Fruit fly (Drosophila melanogaster) whole organism, prepupa: ENCODE data around the gene scyl.

Experiments
- Blimp-1 ChIP-seq: fragments of 200-800 bp; sonication (Bioruptor generic); optimal IDR thresholded peaks from 3 replicates; lab custom pipeline; 2017; ENCODE audit warnings: missing biosample characterization, missing genetic modification characterization, mild to moderate bottlenecking, moderate library complexity, missing genetic modification reagents
- CG10631 ChIP-seq: fragments of 200-800 bp; sonication (Bioruptor generic); optimal IDR thresholded peaks from 2 replicates; lab custom pipeline; 2016; ENCODE audit warnings: missing biosample characterization, missing genetic modification characterization
- CG3032 ChIP-seq: fragments of 200-800 bp; optimal IDR thresholded peaks from 2 replicates; lab custom pipeline; 2019; ENCODE audit warnings: missing biosample characterization, mild to moderate bottlenecking, missing genetic modification characterization, moderate library complexity
- CG31627 ChIP-seq: fragments of 200-800 bp; sonication (Bioruptor generic); optimal IDR thresholded peaks from 3 replicates; lab custom pipeline; 2016; ENCODE audit warnings: missing biosample characterization, missing genetic modification characterization
- CG34406 ChIP-seq: fragments of 200-800 bp; sonication (Bioruptor generic); optimal IDR thresholded peaks from 3 replicates; lab custom pipeline; 2016; ENCODE audit warnings: missing biosample characterization, missing genetic modification characterization
- CG6792 ChIP-seq: fragments of 200-800 bp; sonication (Bioruptor generic); optimal IDR thresholded peaks from 3 replicates; lab custom pipeline; 2016; ENCODE audit warnings: missing biosample characterization, missing genetic modification characterization
- CG8319 ChIP-seq: fragments of 200-800 bp; sonication (Bioruptor generic); optimal IDR thresholded peaks from 3 replicates; lab custom pipeline; 2016; ENCODE audit warnings: missing biosample characterization, missing genetic modification characterization
- CG9139 ChIP-seq: fragments of 200-800 bp; sonication (Bioruptor generic); optimal IDR thresholded peaks from 3 replicates; lab custom pipeline; 2017; ENCODE audit warnings: missing biosample characterization, mild to moderate bottlenecking, missing genetic modification characterization
- Hr4 ChIP-seq: fragments of 200-800 bp; sonication (Bioruptor generic); optimal IDR thresholded peaks from 3 replicates; lab custom pipeline; 2016; ENCODE audit warnings: missing biosample characterization, missing genetic modification characterization
- Lpt ChIP-seq: fragments of 200-800 bp; sonication (Bioruptor generic); optimal IDR thresholded peaks from 3 replicates; lab custom pipeline; 2016; ENCODE audit warnings: missing biosample characterization, missing genetic modification characterization
- Sox102F ChIP-seq: fragments of 200-800 bp; sonication (Bioruptor generic); optimal IDR thresholded peaks from 2 replicates; lab custom pipeline; 2016; ENCODE audit warnings: missing biosample characterization, mild to moderate bottlenecking, missing genetic modification characterization
- fkh ChIP-seq: fragments of 200-800 bp; sonication (Bioruptor generic); optimal IDR thresholded peaks from 3 replicates; lab custom pipeline; 2017; ENCODE audit warnings: missing biosample characterization, mild to moderate bottlenecking, missing genetic modification characterization, moderate library complexity

DNA sequence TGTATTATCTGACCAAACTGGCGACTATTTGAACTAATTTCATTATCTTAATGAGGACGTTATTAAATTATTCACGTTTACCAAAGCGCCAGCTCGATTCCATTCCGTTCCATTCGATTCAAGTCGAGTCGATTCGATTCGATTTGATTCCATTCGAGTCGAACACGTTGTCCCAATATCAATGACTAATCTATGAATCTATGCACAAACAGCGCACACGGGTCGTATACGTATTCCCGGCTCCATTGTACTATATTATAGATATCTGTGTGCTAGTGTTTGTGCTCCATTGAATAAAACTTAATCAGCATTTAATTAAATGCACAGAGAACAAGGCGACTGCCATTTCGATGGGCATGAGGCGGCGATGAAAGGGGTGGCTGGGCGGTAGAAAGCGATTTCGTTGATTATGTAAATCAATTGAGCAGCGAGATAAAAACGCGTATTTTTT lies 12.9 kb upstream of the scyl start:
- no peak for TF ChIP-seq CG9139
- TF ChIP-seq Blimp-1 (GFP tag; lab: Kevin White, UChicago): no peak
- TF ChIP-seq CG10631 (GFP tag; lab: Kevin White, UChicago): no peak
- TF ChIP-seq Hr4: no peak
- TF ChIP-seq fkh (GFP tag; lab: Kevin White, UChicago): no peak
- TF ChIP-seq Lpt: no peak
- no peak for TF ChIP-seq CG8319
- no peak for TF ChIP-seq CG6792
- no peak for TF ChIP-seq CG31627 (GFP tag; lab: Kevin White, UChicago)
- no peak for TF ChIP-seq CG34406
- TF ChIP-seq Sox102F (GFP tag; lab: Kevin White, UChicago): no peak
- TF ChIP-seq CG3032 (tag; lab: Kevin White, UChicago): no peak
